Fruit fly (Drosophila melanogaster) whole organism, embryonic: ENCODE results near the gene CG11342.

Experiments
- Ada2b ChIP-seq: fragments of 200-800 bp; sonication (Bioruptor generic); IDR thresholded peaks from 2 replicates; pipeline ENCODE4 v1.3.6; 2022; ENCODE audit warnings: missing biosample characterization, missing genetic modification characterization
- Antp ChIP-seq: fragments of 200-800 bp; sonication (Bioruptor generic); optimal IDR thresholded peaks from 3 replicates; lab custom pipeline; 2016; ENCODE audit warnings: missing biosample characterization, missing genetic modification characterization
- CG10274 ChIP-seq: fragments of 200-800 bp; sonication (Bioruptor generic); optimal IDR thresholded peaks from 3 replicates; lab custom pipeline; 2017; ENCODE audit warnings: missing biosample characterization, mild to moderate bottlenecking, missing genetic modification characterization
- CG10654 ChIP-seq: fragments of 200-800 bp; sonication (Bioruptor generic); optimal IDR thresholded peaks from 2 replicates; lab custom pipeline; 2016; ENCODE audit warnings: missing biosample characterization, missing genetic modification characterization
- CG10979 ChIP-seq: fragments of 200-800 bp; sonication (Bioruptor generic); optimal IDR thresholded peaks from 2 replicates; lab custom pipeline; 2018; ENCODE audit warnings: missing biosample characterization, mild to moderate bottlenecking, missing genetic modification characterization, moderate library complexity
- CG13296 ChIP-seq: fragments of 200-800 bp; sonication (Bioruptor generic); optimal IDR thresholded peaks from 3 replicates; lab custom pipeline; 2018; ENCODE audit warnings: missing biosample characterization, mild to moderate bottlenecking, missing genetic modification characterization
- CG14965 ChIP-seq: fragments of 200-800 bp; sonication (Bioruptor generic); optimal IDR thresholded peaks from 2 replicates; lab custom pipeline; 2016; ENCODE audit warnings: missing biosample characterization, missing genetic modification characterization, borderline replicate concordance
- CG17612 ChIP-seq: fragments of 200-800 bp; sonication (Bioruptor generic); IDR thresholded peaks from 2 replicates; pipeline ENCODE4 v1.3.6; 2022; ENCODE audit warnings: missing biosample characterization, missing genetic modification characterization
- CG18764 ChIP-seq: fragments of 200-800 bp; sonication (Bioruptor generic); optimal IDR thresholded peaks from 3 replicates; lab custom pipeline; 2016; ENCODE audit warnings: missing biosample characterization, missing genetic modification characterization
- CG2129 ChIP-seq: fragments of 200-800 bp; sonication (Bioruptor generic); IDR thresholded peaks from 2 replicates; pipeline ENCODE4 v1.3.6; 2022; ENCODE audit warnings: missing biosample characterization, missing genetic modification characterization; ENCODE audit not compliant: partially characterized antibody
- CG31441 ChIP-seq: fragments of 200-800 bp; sonication (Bioruptor generic); IDR thresholded peaks from 2 replicates; pipeline ENCODE4 v1.3.6; 2022; ENCODE audit warnings: missing biosample characterization, missing genetic modification characterization
- CG3281 ChIP-seq: fragments of 200-800 bp; sonication (Bioruptor generic); optimal IDR thresholded peaks from 3 replicates; lab custom pipeline; 2017; ENCODE audit warnings: missing biosample characterization, mild to moderate bottlenecking, missing genetic modification characterization
- CG34422 ChIP-seq: fragments of 200-800 bp; sonication (Bioruptor generic); IDR thresholded peaks from 3 replicates; pipeline ENCODE4 v1.3.6; 2022; ENCODE audit warnings: missing biosample characterization, missing genetic modification characterization
- CG4707 ChIP-seq: fragments of 200-800 bp; sonication (Bioruptor generic); optimal IDR thresholded peaks from 2 replicates; lab custom pipeline; 2018; ENCODE audit warnings: missing biosample characterization, mild to moderate bottlenecking, missing genetic modification characterization, moderate library complexity
- CG6765 ChIP-seq: fragments of 200-800 bp; sonication (Bioruptor generic); optimal IDR thresholded peaks from 3 replicates; lab custom pipeline; 2017; ENCODE audit warnings: missing biosample characterization, mild to moderate bottlenecking, missing genetic modification characterization
- CG7271 ChIP-seq: fragments of 200-800 bp; sonication (Bioruptor generic); optimal IDR thresholded peaks from 2 replicates; lab custom pipeline; 2018; ENCODE audit warnings: missing biosample characterization, mild to moderate bottlenecking, missing genetic modification characterization, moderate library complexity
- CG7786 ChIP-seq: fragments of 200-800 bp; sonication (Bioruptor generic); optimal IDR thresholded peaks from 2 replicates; lab custom pipeline; 2016; ENCODE audit warnings: missing biosample characterization, missing genetic modification characterization
- Dfd ChIP-seq, 2 experiments: fragments of >200 bp; optimal IDR thresholded peaks; 2 replicates each; lab custom pipeline; 2017; ENCODE audit warnings: missing biosample characterization in 2 of 2, missing genetic modification characterization in 2 of 2
- Elba2 ChIP-seq: fragments of 200-800 bp; sonication (Bioruptor generic); optimal IDR thresholded peaks from 3 replicates; lab custom pipeline; 2016; ENCODE audit warnings: missing biosample characterization, missing genetic modification characterization
- H2.0 ChIP-seq: fragments of 200-800 bp; sonication (Bioruptor generic); IDR thresholded peaks from 2 replicates; pipeline ENCODE4 v1.3.6; 2022; ENCODE audit warnings: missing biosample characterization, missing genetic modification characterization
- HHEX ChIP-seq: fragments of 200-800 bp; sonication (Bioruptor generic); optimal IDR thresholded peaks from 3 replicates; lab custom pipeline; 2017; ENCODE audit warnings: missing biosample characterization, mild to moderate bottlenecking, missing genetic modification characterization, missing genetic modification reagents
- Hr51 ChIP-seq, 2 experiments: fragments of 200-800 bp; sonication (Bioruptor generic); optimal IDR thresholded peaks; 2 replicates in 1 of 2; 3 replicates in 1 of 2; lab custom pipeline; 2016 to 2018; ENCODE audit warnings: missing biosample characterization in 2 of 2, missing genetic modification characterization in 2 of 2, mild to moderate bottlenecking in 1 of 2, moderate library complexity in 1 of 2
- Mrtf ChIP-seq: fragments of 200-800 bp; sonication (Bioruptor generic); IDR thresholded peaks from 3 replicates; pipeline ENCODE4 v1.3.6; 2022; ENCODE audit warnings: missing biosample characterization, missing genetic modification characterization
- Myb ChIP-seq: fragments of 200-800 bp; sonication (Bioruptor generic); optimal IDR thresholded peaks from 2 replicates; lab custom pipeline; 2016; ENCODE audit warnings: missing biosample characterization, missing genetic modification characterization
- NC2β ChIP-seq: fragments of 200-800 bp; sonication (Bioruptor generic); optimal IDR thresholded peaks from 2 replicates; lab custom pipeline; 2016; ENCODE audit warnings: missing biosample characterization, missing genetic modification characterization
- Opbp ChIP-seq: fragments of 200-800 bp; sonication (Bioruptor generic); IDR thresholded peaks from 3 replicates; pipeline ENCODE4 v1.3.6; 2022; ENCODE audit warnings: missing biosample characterization, missing genetic modification characterization; ENCODE audit not compliant: partially characterized antibody
- Sry-δ ChIP-seq: fragments of 200-800 bp; sonication (Bioruptor generic); optimal IDR thresholded peaks from 2 replicates; lab custom pipeline; 2016; ENCODE audit warnings: missing biosample characterization, missing genetic modification characterization
- amos ChIP-seq: fragments of 200-800 bp; sonication (Bioruptor generic); IDR thresholded peaks from 2 replicates; pipeline ENCODE4 v1.3.6; 2022; ENCODE audit warnings: missing biosample characterization, missing genetic modification characterization; ENCODE audit not compliant: partially characterized antibody
- bigmax ChIP-seq: fragments of 200-800 bp; sonication (Bioruptor generic); optimal IDR thresholded peaks from 2 replicates; lab custom pipeline; 2018; ENCODE audit warnings: missing biosample characterization, mild to moderate bottlenecking, missing genetic modification characterization
- cas ChIP-seq: fragments of 200-800 bp; sonication (Bioruptor generic); IDR thresholded peaks from 2 replicates; pipeline ENCODE4 v1.3.6; 2022; ENCODE audit warnings: missing biosample characterization, missing genetic modification characterization
- chinmo ChIP-seq: fragments of 200-800 bp; sonication (Bioruptor generic); IDR thresholded peaks from 4 replicates; pipeline ENCODE4 v1.3.6; 2022; ENCODE audit warnings: missing biosample characterization, missing genetic modification characterization; ENCODE audit not compliant: partially characterized antibody
- danr ChIP-seq: fragments of 200-800 bp; sonication (Bioruptor generic); IDR thresholded peaks from 2 replicates; pipeline ENCODE4 v1.3.6; 2022; ENCODE audit warnings: missing biosample characterization, missing genetic modification characterization
- en ChIP-seq: fragments of 200-800 bp; sonication (Bioruptor generic); optimal IDR thresholded peaks from 2 replicates; lab custom pipeline; 2016; ENCODE audit warnings: missing biosample characterization, missing genetic modification characterization
- fd64A ChIP-seq: fragments of 200-800 bp; sonication (Bioruptor generic); optimal IDR thresholded peaks from 3 replicates; lab custom pipeline; 2018; ENCODE audit warnings: missing biosample characterization, mild to moderate bottlenecking, missing genetic modification characterization
- fd96Cb ChIP-seq: fragments of 200-800 bp; sonication (Bioruptor generic); optimal IDR thresholded peaks from 2 replicates; lab custom pipeline; 2018; ENCODE audit warnings: missing biosample characterization, mild to moderate bottlenecking, missing genetic modification characterization, moderate library complexity
- gcm2 ChIP-seq: fragments of 200-800 bp; sonication (Bioruptor generic); optimal IDR thresholded peaks from 2 replicates; lab custom pipeline; 2016; ENCODE audit warnings: missing biosample characterization, missing genetic modification characterization
- gfzf ChIP-seq: fragments of 200-800 bp; sonication (Bioruptor generic); optimal IDR thresholded peaks from 2 replicates; lab custom pipeline; 2016; ENCODE audit warnings: missing biosample characterization, mild to moderate bottlenecking, missing genetic modification characterization, moderate library complexity
- hb ChIP-seq: fragments of 200-800 bp; sonication (Bioruptor generic); IDR thresholded peaks from 3 replicates; pipeline ENCODE4 v1.3.6; 2022; ENCODE audit warnings: missing biosample characterization, missing genetic modification characterization; ENCODE audit not compliant: partially characterized antibody
- inv ChIP-seq: fragments of 200-800 bp; sonication (Bioruptor generic); IDR thresholded peaks from 2 replicates; pipeline ENCODE4 v1.3.6; 2022; ENCODE audit warnings: missing biosample characterization, missing genetic modification characterization; ENCODE audit not compliant: partially characterized antibody
- kay ChIP-seq: fragments of 200-800 bp; sonication (Bioruptor generic); optimal IDR thresholded peaks from 2 replicates; lab custom pipeline; 2016; ENCODE audit warnings: missing biosample characterization, missing genetic modification characterization
- nau ChIP-seq: fragments of 200-800 bp; sonication (Bioruptor generic); optimal IDR thresholded peaks from 3 replicates; lab custom pipeline; 2017; ENCODE audit warnings: missing biosample characterization, mild to moderate bottlenecking, missing genetic modification characterization, missing genetic modification reagents
- nmo ChIP-seq: fragments of 200-800 bp; sonication (Bioruptor generic); optimal IDR thresholded peaks from 2 replicates; lab custom pipeline; 2018; ENCODE audit warnings: missing biosample characterization, mild to moderate bottlenecking, missing genetic modification characterization, moderate library complexity
- pan ChIP-seq, 4 experiments: fragments of >200 bp in 3 of 4; fragments of 200-800 bp in 1 of 4; sonication (Bioruptor generic) in 1 of 4; optimal IDR thresholded peaks in 3 of 4; IDR thresholded peaks in 1 of 4; 2 replicates each; pipeline versions ENCODE4 v1.3.6 to Lab custom; 2017 to 2022; ENCODE audit warnings: missing biosample characterization in 2 of 4, missing genetic modification characterization in 2 of 4, mixed read lengths in 1 of 4
- ro ChIP-seq: fragments of 200-800 bp; sonication (Bioruptor generic); IDR thresholded peaks from 2 replicates; pipeline ENCODE4 v1.3.6; 2022; ENCODE audit warnings: missing biosample characterization, missing genetic modification characterization
- slp2 ChIP-seq: fragments of 200-800 bp; sonication (Bioruptor generic); optimal IDR thresholded peaks from 2 replicates; lab custom pipeline; 2016; ENCODE audit warnings: missing biosample characterization, missing genetic modification characterization
- tap ChIP-seq: fragments of 200-800 bp; optimal IDR thresholded peaks from 3 replicates; lab custom pipeline; 2019; ENCODE audit warnings: missing biosample characterization, mild to moderate bottlenecking, missing genetic modification characterization, moderate library complexity
- tgo ChIP-seq: fragments of 200-800 bp; sonication (Bioruptor generic); IDR thresholded peaks from 3 replicates; pipeline ENCODE4 v1.3.6; 2022; ENCODE audit warnings: missing biosample characterization, missing genetic modification characterization
- unc-4 ChIP-seq: fragments of 200-800 bp; sonication (Bioruptor generic); IDR thresholded peaks from 2 replicates; pipeline ENCODE4 v1.3.6; 2022; ENCODE audit warnings: missing biosample characterization, missing genetic modification characterization; ENCODE audit not compliant: partially characterized antibody
- unpg ChIP-seq: fragments of 200-800 bp; sonication (Bioruptor generic); optimal IDR thresholded peaks from 3 replicates; lab custom pipeline; 2018; ENCODE audit warnings: missing biosample characterization, mild to moderate bottlenecking, missing genetic modification characterization, moderate library complexity
- vfl ChIP-seq: fragments of 200-800 bp; sonication (Bioruptor generic); optimal IDR thresholded peaks from 2 replicates; lab custom pipeline; 2016; ENCODE audit warnings: missing biosample characterization, missing genetic modification characterization

CG11342 gene

DNA sequence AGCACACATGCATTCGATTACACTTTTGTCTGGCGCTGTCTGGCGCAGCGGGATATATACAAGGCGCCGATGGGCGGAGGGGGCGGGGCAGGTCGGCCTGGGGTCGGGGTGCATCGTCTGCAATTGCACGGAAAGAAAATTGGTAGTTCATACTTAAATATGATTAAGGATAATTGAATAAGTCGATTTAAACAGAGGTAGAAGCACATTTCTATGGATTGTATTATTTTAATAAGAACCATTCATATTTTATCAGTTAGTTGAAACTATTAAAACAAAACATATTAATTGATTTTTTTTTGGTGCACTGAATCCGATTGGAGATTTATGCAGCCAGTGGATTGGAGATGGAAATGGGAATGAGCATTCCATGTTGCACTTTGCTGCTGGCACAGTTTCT, 32.6 kb upstream of the CG11342 start (continued):
- no peak for TF ChIP-seq Opbp
- TF ChIP-seq H2.0 (GFP tag; lab: Robert Waterston, UW) = 0 out of 2 replicates have a peak, but pooled peaks have one; percentile 6
- TF ChIP-seq chinmo = 0 out of 4 replicates have a peak, but pooled peaks have one; percentile 1
- no peak for TF ChIP-seq kay (GFP tag; lab: Kevin White, UChicago)
- TF ChIP-seq CG34422 (GFP tag; lab: Robert Waterston, UW) = no peak
- no peak for TF ChIP-seq Sry-δ (GFP tag; lab: Kevin White, UChicago)
- TF ChIP-seq nmo (GFP tag; lab: Kevin White, UChicago) = peak; percentile 31
- no peak for TF ChIP-seq CG17612 (GFP tag; lab: Robert Waterston, UW)
- TF ChIP-seq pan (optimal IDR thresholded peaks at IDR 0.05; lab: Kevin White, UChicago) = no peak
- TF ChIP-seq pan (GFP tag; optimal IDR thresholded peaks at IDR 0.05 in 1 of 2, IDR thresholded peaks at IDR 0.05 in 1 of 2) = no peak
- TF ChIP-seq inv (GFP tag; lab: Robert Waterston, UW) = no peak
- no peak for TF ChIP-seq bigmax (GFP tag; lab: Kevin White, UChicago)
- no peak for TF ChIP-seq Elba2 (GFP tag; lab: Kevin White, UChicago)
- no peak for TF ChIP-seq tap (tag; lab: Kevin White, UChicago)
- no peak for TF ChIP-seq CG10274 (GFP tag; lab: Kevin White, UChicago)
- TF ChIP-seq Myb (GFP tag; lab: Kevin White, UChicago) = no peak
- TF ChIP-seq CG3281 (GFP tag; lab: Kevin White, UChicago) = no peak
- TF ChIP-seq gcm2 = no peak
- TF ChIP-seq CG6765 (GFP tag; lab: Kevin White, UChicago) = no peak
- no peak for TF ChIP-seq CG18764 (GFP tag; lab: Kevin White, UChicago)
- TF ChIP-seq CG31441 = peak; percentile 48; the same call in 1 of the 2 replicates
- no peak for TF ChIP-seq CG2129
- no peak for TF ChIP-seq nau (GFP tag; lab: Kevin White, UChicago)
- TF ChIP-seq amos (GFP tag; lab: Robert Waterston, UW) = no peak
- no peak for TF ChIP-seq vfl (GFP tag; lab: Kevin White, UChicago)
- no peak for TF ChIP-seq Mrtf
- no peak for TF ChIP-seq gfzf (GFP tag; lab: Kevin White, UChicago)
- no peak for TF ChIP-seq en (GFP tag; lab: Kevin White, UChicago)
- no peak for TF ChIP-seq Dfd (GFP tag; optimal IDR thresholded peaks at IDR 0.05; lab: Kevin White, UChicago)
- no peak for TF ChIP-seq CG10654
- TF ChIP-seq unpg (GFP tag; lab: Kevin White, UChicago) = peak; percentile 19
- no peak for TF ChIP-seq tgo (GFP tag; lab: Robert Waterston, UW)
- TF ChIP-seq CG7786 = no peak
- no peak for TF ChIP-seq CG14965 (GFP tag; lab: Kevin White, UChicago)
- TF ChIP-seq fd64A (GFP tag; lab: Kevin White, UChicago) = no peak
- TF ChIP-seq ro (GFP tag; lab: Robert Waterston, UW) = no peak
- no peak for TF ChIP-seq NC2β (GFP tag; lab: Kevin White, UChicago)
- no peak for TF ChIP-seq Hr51 (GFP tag; optimal IDR thresholded peaks at IDR 0.05; lab: Kevin White, UChicago)
- no peak for TF ChIP-seq danr (GFP tag; lab: Robert Waterston, UW)
- no peak for TF ChIP-seq Ada2b (GFP tag; lab: Robert Waterston, UW)
- TF ChIP-seq CG10979 (tag; lab: Kevin White, UChicago) = peak; percentile 67
- TF ChIP-seq slp2 (GFP tag; lab: Kevin White, UChicago) = no peak
- no peak for TF ChIP-seq CG7271 (tag; lab: Kevin White, UChicago)
- TF ChIP-seq hb (GFP tag; lab: Robert Waterston, UW) = no peak
- TF ChIP-seq CG4707 (GFP tag; lab: Kevin White, UChicago) = no peak
- TF ChIP-seq unc-4 (GFP tag; lab: Robert Waterston, UW) = no peak
- TF ChIP-seq cas (GFP tag; lab: Robert Waterston, UW) = no peak
- TF ChIP-seq CG13296 (GFP tag; lab: Kevin White, UChicago) = no peak
- no peak for TF ChIP-seq HHEX
- no peak for TF ChIP-seq Antp (GFP tag; lab: Kevin White, UChicago)
- TF ChIP-seq fd96Cb (tag; lab: Kevin White, UChicago) = peak; percentile 31
